Fruit fly (Drosophila melanogaster) whole organism, embryonic: ENCODE results near the gene CG14154.

Experiments
- ATbp ChIP-seq: fragments of 200-800 bp; sonication (Bioruptor generic); optimal IDR thresholded peaks from 2 replicates; lab custom pipeline; 2017; ENCODE audit warnings: missing biosample characterization, mild to moderate bottlenecking, missing genetic modification characterization, missing genetic modification reagents
- CG10274 ChIP-seq: fragments of 200-800 bp; sonication (Bioruptor generic); optimal IDR thresholded peaks from 3 replicates; lab custom pipeline; 2017; ENCODE audit warnings: missing biosample characterization, mild to moderate bottlenecking, missing genetic modification characterization
- CG10565 ChIP-seq: fragments of 200-800 bp; sonication (Bioruptor generic); optimal IDR thresholded peaks from 3 replicates; lab custom pipeline; 2016; ENCODE audit warnings: missing biosample characterization, mild to moderate bottlenecking, missing genetic modification characterization
- CG10654 ChIP-seq: fragments of 200-800 bp; sonication (Bioruptor generic); optimal IDR thresholded peaks from 2 replicates; lab custom pipeline; 2016; ENCODE audit warnings: missing biosample characterization, missing genetic modification characterization
- CG11085 ChIP-seq: fragments of 200-800 bp; sonication (Bioruptor generic); IDR thresholded peaks from 2 replicates; pipeline ENCODE4 v1.3.6; 2022; ENCODE audit warnings: missing biosample characterization, missing genetic modification characterization
- CG11247 ChIP-seq: fragments of 200-800 bp; sonication (Bioruptor generic); IDR thresholded peaks from 2 replicates; pipeline ENCODE4 v1.3.6; 2022; ENCODE audit warnings: missing biosample characterization, missing genetic modification characterization
- CG11723 ChIP-seq: fragments of 200-800 bp; sonication (Bioruptor generic); optimal IDR thresholded peaks from 2 replicates; lab custom pipeline; 2017; ENCODE audit warnings: missing biosample characterization, mild to moderate bottlenecking, missing genetic modification characterization
- CG1233 ChIP-seq: fragments of 200-800 bp; sonication (Bioruptor generic); optimal IDR thresholded peaks from 4 replicates; lab custom pipeline; 2018; ENCODE audit warnings: missing biosample characterization, mild to moderate bottlenecking, missing genetic modification characterization
- CG15011 ChIP-seq: fragments of 200-800 bp; sonication (Bioruptor generic); optimal IDR thresholded peaks from 3 replicates; lab custom pipeline; 2018; ENCODE audit warnings: missing biosample characterization, mild to moderate bottlenecking, missing genetic modification characterization
- CG15073 ChIP-seq: fragments of 200-800 bp; sonication (Bioruptor generic); optimal IDR thresholded peaks from 2 replicates; lab custom pipeline; 2016; ENCODE audit warnings: missing biosample characterization, missing genetic modification characterization
- CG15269 ChIP-seq: fragments of 200-800 bp; sonication (Bioruptor generic); optimal IDR thresholded peaks from 2 replicates; lab custom pipeline; 2018; ENCODE audit warnings: missing biosample characterization, mild to moderate bottlenecking, missing genetic modification characterization, moderate library complexity
- CG1602 ChIP-seq: fragments of 200-800 bp; sonication (Bioruptor generic); optimal IDR thresholded peaks from 3 replicates; lab custom pipeline; 2016; ENCODE audit warnings: missing biosample characterization, missing genetic modification characterization
- CG2120 ChIP-seq: fragments of 200-800 bp; sonication (Bioruptor generic); optimal IDR thresholded peaks from 3 replicates; lab custom pipeline; 2016; ENCODE audit warnings: missing biosample characterization, missing genetic modification characterization
- CG30020 ChIP-seq: fragments of 200-800 bp; optimal IDR thresholded peaks from 2 replicates; lab custom pipeline; 2019; ENCODE audit warnings: missing biosample characterization, mild to moderate bottlenecking, missing genetic modification characterization, moderate library complexity
- CG31224 ChIP-seq: fragments of 200-800 bp; sonication (Bioruptor generic); IDR thresholded peaks from 2 replicates; pipeline ENCODE4 v1.3.6; 2022; ENCODE audit warnings: missing biosample characterization, missing genetic modification characterization
- CG33213 ChIP-seq: fragments of 200-800 bp; sonication (Bioruptor generic); optimal IDR thresholded peaks from 3 replicates; lab custom pipeline; 2016; ENCODE audit warnings: missing biosample characterization, missing genetic modification characterization
- CG6175 ChIP-seq: fragments of 200-800 bp; sonication (Bioruptor generic); IDR thresholded peaks from 3 replicates; pipeline ENCODE4 v1.3.6; 2022; ENCODE audit warnings: missing biosample characterization, missing genetic modification characterization
- CG6272 ChIP-seq: fragments of 200-800 bp; sonication (Bioruptor generic); IDR thresholded peaks from 2 replicates; pipeline ENCODE4 v1.3.6; 2022; ENCODE audit warnings: missing biosample characterization, missing genetic modification characterization
- CG6654 ChIP-seq: fragments of 200-800 bp; sonication (Bioruptor generic); optimal IDR thresholded peaks from 2 replicates; lab custom pipeline; 2017; ENCODE audit warnings: missing biosample characterization, mild to moderate bottlenecking, missing genetic modification characterization
- CG6683 ChIP-seq: fragments of 200-800 bp; sonication (Bioruptor generic); optimal IDR thresholded peaks from 2 replicates; lab custom pipeline; 2017; ENCODE audit warnings: missing biosample characterization, mild to moderate bottlenecking, missing genetic modification characterization, missing genetic modification reagents
- CG7556 ChIP-seq: fragments of 200-800 bp; sonication (Bioruptor generic); optimal IDR thresholded peaks from 2 replicates; lab custom pipeline; 2017; ENCODE audit warnings: missing biosample characterization, mild to moderate bottlenecking, missing genetic modification characterization
- CG7745 ChIP-seq: fragments of 200-800 bp; sonication (Bioruptor generic); optimal IDR thresholded peaks from 2 replicates; lab custom pipeline; 2018; ENCODE audit warnings: missing biosample characterization, mild to moderate bottlenecking, missing genetic modification characterization, moderate library complexity
- CG8281 ChIP-seq: fragments of 200-800 bp; sonication (Bioruptor generic); optimal IDR thresholded peaks from 2 replicates; lab custom pipeline; 2018; ENCODE audit warnings: missing biosample characterization, mild to moderate bottlenecking, missing genetic modification characterization, moderate library complexity
- CG8290 ChIP-seq, 3 experiments: fragments of 200-800 bp; sonication (Bioruptor generic); optimal IDR thresholded peaks; 2 replicates each; lab custom pipeline; 2016 to 2019; ENCODE audit warnings: missing biosample characterization in 3 of 3, missing genetic modification characterization in 3 of 3, mild to moderate bottlenecking in 2 of 3, moderate library complexity in 1 of 3
- CG9437 ChIP-seq: fragments of 200-800 bp; sonication (Bioruptor generic); optimal IDR thresholded peaks from 2 replicates; lab custom pipeline; 2018; ENCODE audit warnings: missing biosample characterization, mild to moderate bottlenecking, missing genetic modification characterization
- CG9609 ChIP-seq: fragments of 200-800 bp; sonication (Bioruptor generic); optimal IDR thresholded peaks from 3 replicates; lab custom pipeline; 2016; ENCODE audit warnings: missing biosample characterization, missing genetic modification characterization
- CG9797 ChIP-seq: fragments of 200-800 bp; sonication (Bioruptor generic); optimal IDR thresholded peaks from 3 replicates; lab custom pipeline; 2018; ENCODE audit warnings: missing biosample characterization, mild to moderate bottlenecking, missing genetic modification characterization
- D19A ChIP-seq: fragments of 200-800 bp; optimal IDR thresholded peaks from 3 replicates; lab custom pipeline; 2019; ENCODE audit warnings: missing biosample characterization, mild to moderate bottlenecking, missing genetic modification characterization, moderate library complexity
- Dref ChIP-seq: fragments of 200-800 bp; sonication (Bioruptor generic); IDR thresholded peaks from 2 replicates; pipeline ENCODE4 v1.3.6; 2022; ENCODE audit warnings: missing biosample characterization, missing genetic modification characterization
- Eip74EF ChIP-seq, 2 experiments: fragments of 200-800 bp in 1 of 2; fragments of >200 bp in 1 of 2; sonication (Bioruptor generic) in 1 of 2; optimal IDR thresholded peaks; 2 replicates each; lab custom pipeline; 2017 to 2019; ENCODE audit warnings: missing biosample characterization in 2 of 2, missing genetic modification characterization in 2 of 2, mild to moderate bottlenecking in 1 of 2, moderate library complexity in 1 of 2
- Ets97D ChIP-seq: fragments of 200-800 bp; sonication (Bioruptor generic); optimal IDR thresholded peaks from 3 replicates; lab custom pipeline; 2016; ENCODE audit warnings: missing biosample characterization, missing genetic modification characterization
- Gug ChIP-seq: fragments of 200-800 bp; sonication (Bioruptor generic); IDR thresholded peaks from 4 replicates; pipeline ENCODE4 v1.3.6; 2022; ENCODE audit warnings: missing biosample characterization, missing genetic modification characterization
- Nf-YA ChIP-seq: fragments of 200-800 bp; sonication (Bioruptor generic); IDR thresholded peaks from 2 replicates; pipeline ENCODE4 v1.3.6; 2022; ENCODE audit warnings: missing biosample characterization, missing genetic modification characterization
- al ChIP-seq: fragments of 200-800 bp; sonication (Bioruptor generic); IDR thresholded peaks from 2 replicates; pipeline ENCODE4 v1.3.6; 2022; ENCODE audit warnings: missing biosample characterization, missing genetic modification characterization
- bigmax ChIP-seq: fragments of 200-800 bp; sonication (Bioruptor generic); optimal IDR thresholded peaks from 2 replicates; lab custom pipeline; 2018; ENCODE audit warnings: missing biosample characterization, mild to moderate bottlenecking, missing genetic modification characterization
- br ChIP-seq: fragments of >200 bp; optimal IDR thresholded peaks from 2 replicates; lab custom pipeline; 2017
- bsh ChIP-seq, 2 experiments: fragments of 200-800 bp; sonication (Bioruptor generic); optimal IDR thresholded peaks; 2 replicates each; lab custom pipeline; 2017 to 2018; ENCODE audit warnings: mild to moderate bottlenecking in 2 of 2, missing biosample characterization in 2 of 2, missing genetic modification characterization in 2 of 2, moderate library complexity in 1 of 2
- cato ChIP-seq: fragments of 200-800 bp; sonication (Bioruptor generic); optimal IDR thresholded peaks from 2 replicates; lab custom pipeline; 2016; ENCODE audit warnings: missing biosample characterization, missing genetic modification characterization, borderline replicate concordance
- chif ChIP-seq, 2 experiments: fragments of 200-800 bp; sonication (Bioruptor generic); optimal IDR thresholded peaks; 3 replicates each; lab custom pipeline; 2016; ENCODE audit warnings: missing biosample characterization in 2 of 2, missing genetic modification characterization in 2 of 2
- ci ChIP-seq: fragments of 200-800 bp; sonication (Bioruptor generic); IDR thresholded peaks from 3 replicates; pipeline ENCODE4 v1.3.6; 2022; ENCODE audit warnings: missing biosample characterization, missing genetic modification characterization
- crc ChIP-seq: fragments of 200-800 bp; sonication (Bioruptor generic); optimal IDR thresholded peaks from 2 replicates; lab custom pipeline; 2016; ENCODE audit warnings: missing biosample characterization, missing genetic modification characterization
- ewg ChIP-seq: fragments of 200-800 bp; sonication (Bioruptor generic); optimal IDR thresholded peaks from 3 replicates; lab custom pipeline; 2017; ENCODE audit warnings: mild to moderate bottlenecking, missing biosample characterization, missing genetic modification reagents, missing genetic modification characterization
- gcm2 ChIP-seq: fragments of 200-800 bp; sonication (Bioruptor generic); optimal IDR thresholded peaks from 2 replicates; lab custom pipeline; 2016; ENCODE audit warnings: missing biosample characterization, missing genetic modification characterization
- mam ChIP-seq: fragments of 200-800 bp; sonication (Bioruptor generic); optimal IDR thresholded peaks from 3 replicates; lab custom pipeline; 2016; ENCODE audit warnings: missing biosample characterization, missing genetic modification characterization
- pb ChIP-seq: fragments of 200-800 bp; sonication (Bioruptor generic); optimal IDR thresholded peaks from 3 replicates; lab custom pipeline; 2016; ENCODE audit warnings: missing biosample characterization, missing genetic modification characterization
- prd ChIP-seq, 3 experiments: fragments of >200 bp in 2 of 3; fragments of 200-800 bp in 1 of 3; sonication (Bioruptor generic) in 1 of 3; optimal IDR thresholded peaks in 2 of 3; IDR thresholded peaks in 1 of 3; 2 replicates in 2 of 3; 3 replicates in 1 of 3; pipeline versions ENCODE4 v1.3.6 to Lab custom; 2017 to 2022; ENCODE audit warnings: missing biosample characterization in 1 of 3, missing genetic modification characterization in 1 of 3
- rib ChIP-seq: fragments of 200-800 bp; sonication (Bioruptor generic); IDR thresholded peaks from 2 replicates; pipeline ENCODE4 v1.3.6; 2022; ENCODE audit warnings: missing biosample characterization, missing genetic modification characterization
- ro ChIP-seq: fragments of 200-800 bp; sonication (Bioruptor generic); IDR thresholded peaks from 2 replicates; pipeline ENCODE4 v1.3.6; 2022; ENCODE audit warnings: missing biosample characterization, missing genetic modification characterization
- row ChIP-seq: fragments of 200-800 bp; sonication (Bioruptor generic); IDR thresholded peaks from 3 replicates; pipeline ENCODE4 v1.3.6; 2022; ENCODE audit warnings: missing biosample characterization, missing genetic modification characterization
- twi ChIP-seq: fragments of 200-800 bp; optimal IDR thresholded peaks from 2 replicates; lab custom pipeline; 2019; ENCODE audit warnings: missing biosample characterization, mild to moderate bottlenecking, missing genetic modification characterization, moderate library complexity

The CG14154 gene

dm6 chr3L:10637819-10638218, 3.9 kb upstream of the CG14154 start, which contains the start of gene Cnep1r2 (continued):
- TF ChIP-seq CG8281, result peak; percentile 88
- TF ChIP-seq Gug, result peak; percentile 96
- TF ChIP-seq CG6175 (GFP tag; lab: Robert Waterston, UW), result peak; percentile 87
- peak; percentile 96 for TF ChIP-seq al (GFP tag; lab: Robert Waterston, UW)
- no peak for TF ChIP-seq br
- TF ChIP-seq row, result peak; percentile 99
- peak; percentile 97 for TF ChIP-seq twi (tag; lab: Kevin White, UChicago)
- TF ChIP-seq CG1233, result peak; percentile 96
- TF ChIP-seq chif (GFP tag; optimal IDR thresholded peaks at IDR 0.05; lab: Kevin White, UChicago), result peak; percentile 69 to 72
- peak; percentile 82 for TF ChIP-seq Nf-YA (GFP tag; lab: Robert Waterston, UW)
- TF ChIP-seq ci (GFP tag; lab: Robert Waterston, UW), result peak; percentile 92
- TF ChIP-seq CG11247 (GFP tag; lab: Robert Waterston, UW), result peak; percentile 92
- TF ChIP-seq D19A (tag; lab: Kevin White, UChicago), result peak; percentile 93
- peak; percentile 70 for TF ChIP-seq CG9797 (GFP tag; lab: Kevin White, UChicago)
- TF ChIP-seq CG7556, result peak; percentile 94
- TF ChIP-seq CG30020 (tag; lab: Kevin White, UChicago), result peak; percentile 90
- TF ChIP-seq CG7745, result peak; percentile 63
- peak; percentile 97 for TF ChIP-seq CG15269 (tag; lab: Kevin White, UChicago)
- TF ChIP-seq Eip74EF (GFP tag; optimal IDR thresholded peaks at IDR 0.05; lab: Kevin White, UChicago), result no peak
- TF ChIP-seq bsh (GFP tag; optimal IDR thresholded peaks at IDR 0.05; lab: Kevin White, UChicago), result peak; percentile 83 to 97
- peak; percentile 55 for TF ChIP-seq CG15073 (GFP tag; lab: Kevin White, UChicago)
- no peak for TF ChIP-seq crc (GFP tag; lab: Kevin White, UChicago)
- TF ChIP-seq CG6272 (GFP tag; lab: Robert Waterston, UW), result peak; percentile 94
- peak; percentile 93 for TF ChIP-seq CG31224 (GFP tag; lab: Robert Waterston, UW)
- TF ChIP-seq CG10654 (GFP tag; lab: Kevin White, UChicago), result peak; percentile 92
- TF ChIP-seq CG8290 (GFP tag; optimal IDR thresholded peaks at IDR 0.05; lab: Kevin White, UChicago), result peak; percentile 93
- TF ChIP-seq CG8290 (tag; optimal IDR thresholded peaks at IDR 0.05; lab: Kevin White, UChicago), result peak in 1 of 2 experiments; percentile 16
- peak; percentile 90 for TF ChIP-seq ewg (GFP tag; lab: Kevin White, UChicago)
- peak; percentile 96 for TF ChIP-seq CG1602 (GFP tag; lab: Kevin White, UChicago)
- peak; percentile 82 for TF ChIP-seq mam (GFP tag; lab: Kevin White, UChicago)
- no peak for TF ChIP-seq Dref (GFP tag; lab: Robert Waterston, UW)
- TF ChIP-seq CG2120 (GFP tag; lab: Kevin White, UChicago), result peak; percentile 90
- TF ChIP-seq rib (GFP tag; lab: Robert Waterston, UW), result peak; percentile 88
- peak; percentile 61 for TF ChIP-seq CG9609 (GFP tag; lab: Kevin White, UChicago)
- TF ChIP-seq CG11085 (GFP tag; lab: Robert Waterston, UW), result peak; percentile 94
- TF ChIP-seq CG6654 (GFP tag; lab: Kevin White, UChicago), result peak; percentile 79
- TF ChIP-seq prd (optimal IDR thresholded peaks at IDR 0.05; lab: Kevin White, UChicago), result no peak
- TF ChIP-seq prd (GFP tag; IDR thresholded peaks at IDR 0.05; lab: Robert Waterston, UW), result peak; percentile 98
- TF ChIP-seq cato (GFP tag; lab: Kevin White, UChicago), result peak; percentile 88
- TF ChIP-seq CG10274, result peak; percentile 65
- peak; percentile 92 for TF ChIP-seq ATbp
- TF ChIP-seq ro (GFP tag; lab: Robert Waterston, UW), result peak; percentile 93
- TF ChIP-seq CG33213 (GFP tag; lab: Kevin White, UChicago), result peak; percentile 31
- peak; percentile 28 for TF ChIP-seq pb (GFP tag; lab: Kevin White, UChicago)
- TF ChIP-seq CG15011 (GFP tag; lab: Kevin White, UChicago), result peak; percentile 72
- peak; percentile 87 for TF ChIP-seq CG11723 (GFP tag; lab: Kevin White, UChicago)
- no peak for TF ChIP-seq gcm2
- TF ChIP-seq bigmax, result peak; percentile 48
- TF ChIP-seq CG6683 (GFP tag; lab: Kevin White, UChicago), result peak; percentile 89
- peak; percentile 24 for TF ChIP-seq CG10565 (GFP tag; lab: Kevin White, UChicago)
- TF ChIP-seq CG9437, result peak; percentile 93
- peak; percentile 44 for TF ChIP-seq Ets97D (GFP tag; lab: Kevin White, UChicago)
